Fruit fly (Drosophila melanogaster): ENCODE measurements around the gene SamDC.

SamDC gene

DNA sequence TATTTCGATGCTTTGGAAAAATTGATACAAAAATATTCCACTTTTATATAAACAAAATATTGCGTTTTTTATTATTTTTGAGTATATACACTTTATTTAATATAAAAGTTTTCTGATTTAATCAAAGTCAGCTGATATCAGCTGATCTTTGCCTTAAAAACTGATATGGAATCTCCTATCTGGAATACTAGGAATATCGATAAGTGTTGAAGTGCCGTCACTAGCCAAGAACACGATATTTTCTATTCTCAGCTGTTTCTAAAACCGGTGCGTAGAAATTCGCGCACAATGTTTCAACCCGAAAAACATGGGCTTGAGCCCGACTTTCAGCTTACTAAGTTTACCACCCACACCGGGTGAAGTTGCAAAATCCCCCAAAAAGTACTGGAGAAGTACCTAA, 3.2 kb downstream of the SamDC start, which contains the start of gene Sps2:
TSS of gene Sps2 (plus strand) at position 124 of the 400 bp plus-strand sequence.
- TF ChIP-seq Pif1A (GFP tag; optimal IDR thresholded peaks at IDR 0.05) = no peak

DNA sequence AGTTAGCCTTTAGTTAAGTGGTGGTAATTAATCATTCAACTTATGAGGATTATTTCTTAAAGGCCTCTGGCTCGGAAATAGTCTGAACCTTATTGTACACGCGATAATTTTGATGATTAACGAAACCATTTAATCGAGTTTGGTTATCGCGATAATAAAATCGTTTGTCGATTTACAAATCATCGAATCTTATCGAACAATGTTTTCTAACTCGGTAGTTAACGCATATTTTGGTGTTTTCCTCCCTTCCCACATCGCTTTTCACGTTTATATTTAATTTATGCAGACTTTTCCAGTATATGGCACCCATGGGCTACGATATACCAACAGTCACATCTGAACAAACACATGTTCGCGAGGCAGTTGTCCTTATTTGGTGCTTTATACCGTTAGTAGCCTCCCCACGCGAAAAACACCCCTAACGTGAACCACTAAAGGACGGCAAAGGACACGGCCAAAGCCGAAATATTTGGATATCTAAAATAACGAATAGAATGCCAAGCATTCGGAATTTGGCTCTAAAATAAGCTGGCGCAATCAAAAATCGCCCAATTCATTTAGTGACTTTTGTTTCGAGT, 4.9 kb downstream of the SamDC start, which contains the start of gene Frmd5:
TSS of gene Frmd5 (plus strand) at position 414 of the 578 bp plus-strand sequence.
- no peak for TF ChIP-seq Pif1A (GFP tag; optimal IDR thresholded peaks at IDR 0.05)
- TF ChIP-seq Ets98B (GFP tag; IDR thresholded peaks at IDR 0.05) = no peak
- TF ChIP-seq CG17806 (tag; optimal IDR thresholded peaks at IDR 0.05) = no peak
- TF ChIP-seq Snoo (tag; optimal IDR thresholded peaks at IDR 0.05) = no peak
- TF ChIP-seq CG14655 (GFP tag; optimal IDR thresholded peaks at IDR 0.05) = no peak
- TF ChIP-seq CG32121 (GFP tag; IDR thresholded peaks at IDR 0.05) = no peak
- TF ChIP-seq CG34367 (tag; optimal IDR thresholded peaks at IDR 0.05) = no peak
- no peak for TF ChIP-seq CG8159 (tag; optimal IDR thresholded peaks at IDR 0.05)
- TF ChIP-seq CG4496 (GFP tag; IDR thresholded peaks at IDR 0.05) = no peak
- TF ChIP-seq CG15710 (tag; optimal IDR thresholded peaks at IDR 0.05) = no peak
- no peak for TF ChIP-seq Pif1B (GFP tag; optimal IDR thresholded peaks at IDR 0.05)
- TF ChIP-seq rn (GFP tag; IDR thresholded peaks at IDR 0.05) = no peak
- TF ChIP-seq fd96Ca (GFP tag; IDR thresholded peaks at IDR 0.05) = no peak
- TF ChIP-seq EcR (GFP tag; optimal IDR thresholded peaks at IDR 0.05) = no peak
- TF ChIP-seq gl (tag; optimal IDR thresholded peaks at IDR 0.05) = no peak
- no peak for TF ChIP-seq CG10348 (GFP tag; IDR thresholded peaks at IDR 0.05)
- no peak for TF ChIP-seq CG12605 (GFP tag; IDR thresholded peaks at IDR 0.05)
- no peak for TF ChIP-seq CG13204 (GFP tag; optimal IDR thresholded peaks at IDR 0.05)
- no peak for TF ChIP-seq CG9948 (tag; optimal IDR thresholded peaks at IDR 0.05)
- no peak for TF ChIP-seq D1 (tag; optimal IDR thresholded peaks at IDR 0.05)

DNA sequence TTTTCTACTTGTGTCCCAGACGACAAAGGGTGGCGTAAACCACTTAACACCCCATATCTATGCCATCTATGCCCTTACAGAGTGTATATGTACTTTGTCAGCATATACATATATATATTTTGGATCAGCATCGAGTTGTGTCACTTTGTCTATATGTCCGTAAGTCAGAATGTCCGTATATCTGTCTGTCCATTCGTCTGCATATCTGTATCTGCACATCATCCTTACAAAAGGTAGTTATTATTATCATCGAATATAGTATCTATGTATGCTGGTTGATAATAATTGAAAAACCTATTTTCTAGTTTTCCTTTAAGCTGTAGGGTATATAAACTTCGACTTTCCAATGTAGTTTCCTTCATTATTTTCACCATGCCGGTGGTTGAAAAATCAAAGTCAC, 11.9 kb downstream of the SamDC start:
- TF ChIP-seq CG34367 (tag; optimal IDR thresholded peaks at IDR 0.05) = no peak
- TF ChIP-seq Snoo (tag; optimal IDR thresholded peaks at IDR 0.05) = no peak
- no peak for TF ChIP-seq CG4496 (GFP tag; IDR thresholded peaks at IDR 0.05)

DNA sequence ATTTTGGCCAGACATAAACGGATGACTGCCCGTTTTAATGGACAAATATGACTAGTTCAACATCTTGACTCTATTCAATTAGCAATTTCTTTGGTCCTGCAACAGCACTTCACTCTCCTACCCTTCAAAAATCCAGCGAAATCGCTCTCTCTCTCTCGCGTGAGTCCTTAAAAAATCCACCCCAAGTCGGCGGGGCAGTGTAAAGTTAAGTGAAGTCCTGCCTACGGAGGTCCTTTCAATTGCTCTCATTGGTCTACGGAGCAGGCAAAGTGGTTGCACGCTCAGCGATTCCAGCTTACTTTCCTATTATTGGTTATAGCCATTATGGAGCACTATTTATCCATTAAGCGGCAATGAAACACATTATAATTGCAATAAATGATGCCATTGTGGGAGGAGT, 14.6 kb downstream of the SamDC start, which contains the start of gene CG34367:
TSS of gene CG34367 (minus strand) at position 35 of the 400 bp plus-strand sequence.
- no peak for TF ChIP-seq CG32121 (GFP tag; IDR thresholded peaks at IDR 0.05)
- TF ChIP-seq Snoo (tag; optimal IDR thresholded peaks at IDR 0.05) = no peak
- no peak for TF ChIP-seq Pif1A (GFP tag; optimal IDR thresholded peaks at IDR 0.05)
- TF ChIP-seq CG12605 (GFP tag; IDR thresholded peaks at IDR 0.05) = no peak
- no peak for TF ChIP-seq CG4496 (GFP tag; IDR thresholded peaks at IDR 0.05)
- no peak for TF ChIP-seq CG8159 (tag; optimal IDR thresholded peaks at IDR 0.05)
- no peak for TF ChIP-seq Pif1B (GFP tag; optimal IDR thresholded peaks at IDR 0.05)
- no peak for TF ChIP-seq CG15710 (tag; optimal IDR thresholded peaks at IDR 0.05)
- TF ChIP-seq CG17806 (tag; optimal IDR thresholded peaks at IDR 0.05) = no peak
- TF ChIP-seq CG10348 (GFP tag; IDR thresholded peaks at IDR 0.05) = no peak
- no peak for TF ChIP-seq fd96Ca (GFP tag; IDR thresholded peaks at IDR 0.05)
- TF ChIP-seq gl (tag; optimal IDR thresholded peaks at IDR 0.05) = no peak
- TF ChIP-seq CG34367 (tag; optimal IDR thresholded peaks at IDR 0.05) = no peak
- no peak for TF ChIP-seq rn (GFP tag; IDR thresholded peaks at IDR 0.05)
- no peak for TF ChIP-seq CG9948 (tag; optimal IDR thresholded peaks at IDR 0.05)
- no peak for TF ChIP-seq Ets98B (GFP tag; IDR thresholded peaks at IDR 0.05)
- TF ChIP-seq CG13204 (GFP tag; optimal IDR thresholded peaks at IDR 0.05) = no peak

DNA sequence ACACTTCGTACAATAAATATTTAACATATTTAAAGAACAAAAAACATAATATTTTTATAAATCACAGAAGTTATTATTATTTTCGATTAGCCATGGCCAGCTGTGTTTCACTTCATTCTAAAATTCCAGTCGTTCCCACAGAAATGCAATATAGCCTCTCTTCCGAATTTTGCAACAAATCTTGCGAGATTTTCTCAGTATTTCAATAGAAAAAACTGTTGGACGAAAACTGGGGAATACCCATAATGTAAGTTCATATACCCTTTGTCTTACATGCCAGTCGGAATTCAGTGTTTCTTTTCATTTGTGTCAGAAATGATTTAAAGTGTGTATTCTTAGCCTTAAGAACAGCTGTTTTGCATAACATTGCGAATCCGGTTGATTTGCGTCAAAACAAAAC, 17.3 kb downstream of the SamDC start, which contains the start of the genes CtsL4 and ClpP:
TSS of gene CtsL4 (minus strand) at position 90 of the 400 bp plus-strand sequence.
TSS of gene ClpP (plus strand) at position 288 of the 400 bp plus-strand sequence.
- TF ChIP-seq D1 (tag; optimal IDR thresholded peaks at IDR 0.05) = no peak
- peak; percentile 42 for TF ChIP-seq Snoo (tag; optimal IDR thresholded peaks at IDR 0.05)
- TF ChIP-seq CG10348 (GFP tag; IDR thresholded peaks at IDR 0.05) = no peak
- peak; percentile 26 for TF ChIP-seq CG17806 (tag; optimal IDR thresholded peaks at IDR 0.05)
- peak; percentile 49 for TF ChIP-seq CG34367 (tag; optimal IDR thresholded peaks at IDR 0.05)
- TF ChIP-seq rn (GFP tag; IDR thresholded peaks at IDR 0.05) = no peak
- TF ChIP-seq CG15710 (tag; optimal IDR thresholded peaks at IDR 0.05) = peak; percentile 51

DNA sequence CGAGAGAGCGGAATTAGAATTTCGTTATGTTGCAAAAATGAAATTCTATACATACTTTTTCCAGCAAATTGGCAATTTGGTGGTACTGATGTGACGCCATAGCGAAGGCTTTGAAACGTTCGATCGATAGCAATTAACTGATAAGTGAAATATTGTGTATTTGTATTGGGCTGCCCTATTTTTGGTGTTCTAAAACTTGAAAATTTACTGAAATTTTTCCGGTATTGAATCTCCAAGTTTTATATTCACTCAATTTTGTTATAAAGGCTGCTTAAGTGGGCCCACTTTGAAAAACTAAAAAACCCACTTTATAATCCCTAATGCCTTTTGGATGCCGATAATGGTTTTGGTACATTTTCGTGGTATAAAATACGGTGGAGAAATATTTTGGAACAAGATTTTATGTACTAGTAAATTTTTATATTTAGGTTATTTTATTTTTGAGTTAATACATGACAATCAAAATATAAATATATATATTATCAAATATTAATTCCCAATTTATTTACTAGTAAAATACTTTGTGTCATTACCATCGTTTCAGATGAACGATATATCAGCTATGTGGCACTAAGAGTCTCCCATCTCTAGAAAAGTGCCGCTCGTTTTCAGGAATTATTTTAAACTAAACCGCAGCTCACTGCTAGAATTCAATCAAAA, 23.3 kb downstream of the SamDC start, which contains the start of the genes Cand1 and pim:
TSS of gene Cand1 (minus strand) at position 300 of the 660 bp plus-strand sequence.
TSS of gene pim (plus strand) at position 582 of the 660 bp plus-strand sequence.
- TF ChIP-seq CG10348 (GFP tag; IDR thresholded peaks at IDR 0.05) = no peak

DNA sequence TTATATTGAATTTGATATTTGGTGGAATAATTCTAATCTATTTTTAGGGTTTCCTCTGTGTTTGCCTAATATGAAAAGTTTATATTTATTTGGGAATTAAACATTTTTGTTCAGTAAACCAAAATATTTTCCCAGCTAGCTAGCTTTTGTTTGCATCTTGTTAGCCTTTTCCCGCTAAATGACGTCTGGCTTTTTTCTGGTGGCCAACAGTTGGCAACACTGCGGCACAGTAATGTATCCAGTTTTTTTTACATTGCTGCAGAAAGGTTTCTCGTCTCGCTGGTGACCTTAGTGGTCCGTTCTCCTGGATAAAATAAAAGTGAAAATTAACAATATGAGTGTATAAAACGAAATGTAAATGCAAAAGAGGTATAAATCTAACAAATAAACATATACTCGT, 25.0 kb downstream of the SamDC start, which contains the start of gene lft:
TSS of gene lft (plus strand) at position 243 of the 400 bp plus-strand sequence.
- TF ChIP-seq Snoo (tag; optimal IDR thresholded peaks at IDR 0.05) (no peak), CG17806 (tag; optimal IDR thresholded peaks at IDR 0.05) (no peak), EcR (GFP tag; optimal IDR thresholded peaks at IDR 0.05) (no peak), rn (GFP tag; IDR thresholded peaks at IDR 0.05) (no peak), CG34367 (tag; optimal IDR thresholded peaks at IDR 0.05) (no peak), CG8159 (tag; optimal IDR thresholded peaks at IDR 0.05) (no peak), CG4496 (GFP tag; IDR thresholded peaks at IDR 0.05) (no peak), gl (tag; optimal IDR thresholded peaks at IDR 0.05) (no peak), D1 (tag; optimal IDR thresholded peaks at IDR 0.05) (no peak), CG12605 (GFP tag; IDR thresholded peaks at IDR 0.05) (no peak), CG13204 (GFP tag; optimal IDR thresholded peaks at IDR 0.05) (no peak), Pif1B (GFP tag; optimal IDR thresholded peaks at IDR 0.05) (no peak), CG9948 (tag; optimal IDR thresholded peaks at IDR 0.05) (no peak), CG10348 (GFP tag; IDR thresholded peaks at IDR 0.05) (no peak), CG15710 (tag; optimal IDR thresholded peaks at IDR 0.05) (no peak)

Measured in whole organism, pupa.